Worm (Caenorhabditis elegans) whole organism, late embryonic: ENCODE measurements around the gene F47B8.4.

Experiments used
- C38D4.7 ChIP-seq: fragments of 200-800 bp; sonication (Bioruptor generic); optimal IDR thresholded peaks from 2 replicates; lab custom pipeline; 2018; ENCODE audit warnings: mild to moderate bottlenecking, missing genetic modification characterization, moderate library complexity, missing compliant biosample characterization
- T23F11.4 ChIP-seq: fragments of 200-800 bp; sonication (Bioruptor generic); optimal IDR thresholded peaks from 2 replicates; lab custom pipeline; 2018; ENCODE audit warnings: mild to moderate bottlenecking, missing genetic modification characterization, missing compliant biosample characterization
- ama-1 ChIP-seq: fragments of 150-350 bp; optimal IDR thresholded peaks from 2 replicates; lab custom pipeline; 2014
- ceh-2 ChIP-seq: sonication (generic microtip); optimal IDR thresholded peaks from 2 replicates; lab custom pipeline; 2016; ENCODE audit warnings: missing genotype, missing genetic modification characterization, missing compliant biosample characterization
- ceh-30 ChIP-seq: fragments of 150-350 bp; optimal IDR thresholded peaks from 2 replicates; lab custom pipeline; 2014; ENCODE audit warnings: missing biosample characterization, missing genetic modification characterization
- ceh-34 ChIP-seq: sonication (generic microtip); optimal IDR thresholded peaks from 2 replicates; lab custom pipeline; 2016; ENCODE audit warnings: mild to moderate bottlenecking, missing genetic modification characterization, missing compliant biosample characterization
- nhr-11 ChIP-seq: fragments of 150-350 bp; optimal IDR thresholded peaks from 2 replicates; lab custom pipeline; 2014; ENCODE audit warnings: missing biosample characterization, missing genetic modification characterization
- pag-3 ChIP-seq: sonication (generic microtip); optimal IDR thresholded peaks from 2 replicates; lab custom pipeline; 2016; ENCODE audit warnings: missing compliant biosample characterization, missing genetic modification characterization, borderline replicate concordance
- pha-2 ChIP-seq: sonication (generic microtip); optimal IDR thresholded peaks from 2 replicates; lab custom pipeline; 2017; ENCODE audit warnings: mild to moderate bottlenecking, missing genetic modification characterization, missing compliant biosample characterization
- ref-2 ChIP-seq: sonication (generic microtip); optimal IDR thresholded peaks from 2 replicates; lab custom pipeline; 2016; ENCODE audit warnings: missing genetic modification characterization, missing compliant biosample characterization
- unc-86 ChIP-seq: sonication (generic microtip); optimal IDR thresholded peaks from 2 replicates; lab custom pipeline; 2016; ENCODE audit warnings: missing genetic modification characterization, missing compliant biosample characterization
- zip-5 ChIP-seq: sonication (generic microtip); optimal IDR thresholded peaks from 2 replicates; lab custom pipeline; 2016; ENCODE audit warnings: missing genetic modification characterization, missing compliant biosample characterization

ce11 chrV:14296499-14296898 lies 28.0 kb downstream of the F47B8.4 start, which contains the start of gene F14D7.3:
- no peak for TF ChIP-seq T23F11.4 (GFP tag; lab: Kevin White, UChicago)
- no peak for TF ChIP-seq ceh-2 (tag; lab: Kevin White, UChicago)
- TF ChIP-seq unc-86: no peak
- no peak for TF ChIP-seq ama-1 (lab: Kevin White, UChicago)
- no peak for TF ChIP-seq ceh-30
- TF ChIP-seq C38D4.7: no peak
- TF ChIP-seq ceh-34 (tag; lab: Kevin White, UChicago): no peak
- TF ChIP-seq pag-3 (tag; lab: Kevin White, UChicago): no peak
- TF ChIP-seq nhr-11 (tag; lab: Kevin White, UChicago): no peak
- TF ChIP-seq ref-2 (tag; lab: Kevin White, UChicago): no peak
- no peak for TF ChIP-seq zip-5 (tag; lab: Kevin White, UChicago)
- TF ChIP-seq pha-2 (tag; lab: Kevin White, UChicago): no peak
